Worm (Caenorhabditis elegans) whole organism, L4 larva: Measurements from ENCODE around the gene F40H3.2.

Experiments
- D1046.2 ChIP-seq: fragments of 200-800 bp; sonication (Bioruptor generic); IDR thresholded peaks from 2 replicates; pipeline ENCODE4 v1.3.6; 2022; ENCODE audit warnings: missing genetic modification characterization, missing compliant biosample characterization
- F44E2.7 ChIP-seq: fragments of 200-800 bp; sonication (Bioruptor generic); IDR thresholded peaks from 2 replicates; pipeline ENCODE4 v2.1.2; 2022; ENCODE audit warnings: missing genetic modification characterization, missing compliant biosample characterization
- R02D3.7 ChIP-seq: fragments of 150-350 bp; sonication (generic microtip); optimal IDR thresholded peaks from 3 replicates; lab custom pipeline; 2014; ENCODE audit warnings: missing biosample characterization, missing genetic modification characterization
- Y48G9A.11 ChIP-seq: fragments of 200-800 bp; sonication (Bioruptor generic); IDR thresholded peaks from 2 replicates; pipeline ENCODE4 v1.3.6; 2022; ENCODE audit warnings: missing genetic modification reagents, missing genetic modification characterization, missing compliant biosample characterization
- Y5F2A.4 ChIP-seq: fragments of 200-800 bp; sonication (Bioruptor generic); optimal IDR thresholded peaks from 2 replicates; lab custom pipeline; 2018; ENCODE audit warnings: mild to moderate bottlenecking, missing genetic modification characterization, missing compliant biosample characterization
- Y75B8A.6 ChIP-seq: fragments of 200-800 bp; sonication (Bioruptor generic); IDR thresholded peaks from 2 replicates; pipeline ENCODE4 v1.3.6; 2022; ENCODE audit warnings: missing genetic modification reagents, missing genetic modification characterization, missing compliant biosample characterization
- ZK546.5 ChIP-seq, 2 experiments: sonication (generic microtip); optimal IDR thresholded peaks; 2 replicates each; lab custom pipeline; 2017; ENCODE audit warnings: missing biosample characterization in 2 of 2, missing genetic modification characterization in 2 of 2
- ama-1 ChIP-seq: fragments of 150-350 bp; optimal IDR thresholded peaks from 2 replicates; lab custom pipeline; 2014; ENCODE audit warnings: inconsistent platforms, mixed read lengths
- ceh-62 ChIP-seq: sonication (generic microtip); optimal IDR thresholded peaks from 2 replicates; lab custom pipeline; 2017; ENCODE audit warnings: missing biosample characterization, missing genetic modification characterization
- ceh-82 ChIP-seq: sonication (generic microtip); optimal IDR thresholded peaks from 2 replicates; lab custom pipeline; 2017; ENCODE audit warnings: missing biosample characterization, missing genetic modification characterization
- ctbp-1 ChIP-seq: fragments of 200-800 bp; sonication (Bioruptor generic); IDR thresholded peaks from 2 replicates; pipeline ENCODE4 v1.3.6; 2022; ENCODE audit warnings: missing genetic modification reagents, missing genetic modification characterization, missing compliant biosample characterization
- daf-16 ChIP-seq, 3 experiments: sonication (generic microtip); optimal IDR thresholded peaks; 2 replicates each; lab custom pipeline; 2016 to 2017; ENCODE audit warnings: missing genetic modification characterization in 3 of 3, missing genetic modification reagents in 3 of 3, mild to moderate bottlenecking in 2 of 3, missing compliant biosample characterization in 2 of 3, missing biosample characterization in 1 of 3, moderate library complexity in 1 of 3
- daf-19 ChIP-seq: fragments of 200-800 bp; sonication (Bioruptor generic); conservative IDR thresholded peaks from 2 replicates; pipeline ENCODE4 v1.3.6; 2022; ENCODE audit warnings: missing genetic modification characterization, missing compliant biosample characterization
- dmd-6 ChIP-seq: fragments of 200-800 bp; sonication (Bioruptor generic); IDR thresholded peaks from 2 replicates; pipeline ENCODE4 v1.3.6; 2022; ENCODE audit warnings: missing genetic modification reagents, missing genetic modification characterization, missing compliant biosample characterization
- duxl-1 ChIP-seq: sonication (generic microtip); optimal IDR thresholded peaks from 2 replicates; lab custom pipeline; 2016; ENCODE audit warnings: mild to moderate bottlenecking, missing genetic modification characterization, moderate library complexity, missing compliant biosample characterization; ENCODE audit not compliant: poor library complexity
- dve-1 ChIP-seq: sonication (generic microtip); optimal IDR thresholded peaks from 2 replicates; lab custom pipeline; 2017; ENCODE audit warnings: antibody characterized with exemption, mild to moderate bottlenecking, missing genetic modification characterization, missing compliant biosample characterization; ENCODE audit not compliant: insufficient read depth
- egl-27 ChIP-seq: sonication (generic microtip); optimal IDR thresholded peaks from 3 replicates; lab custom pipeline; 2017; ENCODE audit warnings: missing biosample characterization, missing genetic modification reagents, missing genetic modification characterization
- egl-43 ChIP-seq: fragments of 200-800 bp; sonication (Bioruptor generic); IDR thresholded peaks from 2 replicates; pipeline ENCODE4 v1.3.6; 2022; ENCODE audit warnings: missing genetic modification reagents, missing genetic modification characterization, missing compliant biosample characterization
- hlh-11 ChIP-seq: fragments of 200-800 bp; sonication (Bioruptor generic); optimal IDR thresholded peaks from 2 replicates; lab custom pipeline; 2018; ENCODE audit warnings: mild to moderate bottlenecking, missing genetic modification characterization, missing compliant biosample characterization
- lim-7 ChIP-seq: fragments of 200-800 bp; sonication (Bioruptor generic); IDR thresholded peaks from 2 replicates; pipeline ENCODE4 v1.3.6; 2022; ENCODE audit warnings: missing genetic modification characterization, missing compliant biosample characterization
- lin-13 ChIP-seq: fragments of 150-350 bp; optimal IDR thresholded peaks from 2 replicates; lab custom pipeline; 2014; ENCODE audit warnings: missing biosample characterization, missing genetic modification reagents, missing genetic modification characterization
- lin-38 ChIP-seq: fragments of 200-800 bp; sonication (Bioruptor generic); IDR thresholded peaks from 2 replicates; pipeline ENCODE4 v1.3.6; 2022; ENCODE audit warnings: missing genetic modification reagents, missing genetic modification characterization, missing compliant biosample characterization
- lin-39 ChIP-seq: fragments of 150-350 bp; optimal IDR thresholded peaks from 2 replicates; lab custom pipeline; 2014; ENCODE audit warnings: missing biosample characterization, missing genetic modification reagents, missing genetic modification characterization
- lir-3 ChIP-seq: sonication (generic microtip); optimal IDR thresholded peaks from 2 replicates; lab custom pipeline; 2016; ENCODE audit warnings: mild to moderate bottlenecking, missing genetic modification characterization, missing compliant biosample characterization
- madf-5 ChIP-seq, 2 experiments: fragments of 200-800 bp; sonication (Bioruptor generic); IDR thresholded peaks; 2 replicates each; pipeline ENCODE4 v1.3.6; 2022; ENCODE audit warnings: missing compliant biosample characterization in 2 of 2, missing genetic modification characterization in 2 of 2
- mdl-1 ChIP-seq, 2 experiments: fragments of 150-350 bp in 1 of 2; sonication (generic microtip) in 1 of 2; optimal IDR thresholded peaks; 2 replicates each; lab custom pipeline; 2014 to 2017; ENCODE audit warnings: missing biosample characterization in 2 of 2, missing genetic modification characterization in 2 of 2
- mes-2 ChIP-seq: sonication (generic microtip); optimal IDR thresholded peaks from 2 replicates; lab custom pipeline; 2016; ENCODE audit warnings: missing genotype, mild to moderate bottlenecking, missing genetic modification characterization, missing compliant biosample characterization; ENCODE audit not compliant: poor library complexity, severe bottlenecking
- mxl-3 ChIP-seq: fragments of 200-800 bp; sonication (Bioruptor generic); optimal IDR thresholded peaks from 2 replicates; lab custom pipeline; 2018; ENCODE audit warnings: mild to moderate bottlenecking, missing genetic modification characterization, missing compliant biosample characterization
- nhr-10 ChIP-seq: fragments of 150-350 bp; optimal IDR thresholded peaks from 2 replicates; lab custom pipeline; 2014; ENCODE audit warnings: missing biosample characterization, missing genetic modification characterization
- nhr-102 ChIP-seq: sonication (generic microtip); optimal IDR thresholded peaks from 2 replicates; lab custom pipeline; 2016; ENCODE audit warnings: mild to moderate bottlenecking, missing genetic modification characterization, moderate library complexity, missing compliant biosample characterization
- nhr-111 ChIP-seq: fragments of 200-800 bp; sonication (Bioruptor generic); optimal IDR thresholded peaks from 2 replicates; lab custom pipeline; 2018; ENCODE audit warnings: mild to moderate bottlenecking, missing genetic modification characterization, missing compliant biosample characterization
- nhr-28 ChIP-seq: fragments of 150-350 bp; optimal IDR thresholded peaks from 2 replicates; lab custom pipeline; 2014; ENCODE audit warnings: missing biosample characterization, missing genetic modification characterization
- nhr-41 ChIP-seq: fragments of 200-800 bp; sonication (Bioruptor generic); IDR thresholded peaks from 2 replicates; pipeline ENCODE4 v1.3.6; 2022; ENCODE audit warnings: missing genetic modification reagents, missing genetic modification characterization, missing compliant biosample characterization
- nhr-42 ChIP-seq: fragments of 200-800 bp; sonication (Bioruptor generic); IDR thresholded peaks from 2 replicates; pipeline ENCODE4 v1.3.6; 2022; ENCODE audit warnings: missing genetic modification characterization, missing compliant biosample characterization
- spr-1 ChIP-seq: sonication (generic microtip); optimal IDR thresholded peaks from 2 replicates; lab custom pipeline; 2016; ENCODE audit warnings: mild to moderate bottlenecking, missing genetic modification characterization, missing compliant biosample characterization
- tra-1 ChIP-seq: fragments of 200-800 bp; sonication (Bioruptor generic); IDR thresholded peaks from 2 replicates; pipeline ENCODE4 v1.3.6; 2022; ENCODE audit warnings: missing genetic modification reagents, missing genetic modification characterization, missing compliant biosample characterization
- unc-39 ChIP-seq: sonication (generic microtip); optimal IDR thresholded peaks from 2 replicates; lab custom pipeline; 2017; ENCODE audit warnings: missing biosample characterization, missing genetic modification characterization
- unc-62 ChIP-seq, 3 experiments: fragments of 150-350 bp in 1 of 3; sonication (generic microtip); optimal IDR thresholded peaks in 2 of 3; peaks in 1 of 3; 1 replicate in 1 of 3; 2 replicates in 2 of 3; lab custom pipeline; 2014 to 2017; ENCODE audit warnings: missing biosample characterization in 3 of 3, missing genetic modification characterization in 3 of 3, missing genetic modification reagents in 3 of 3, missing genotype in 1 of 3
- vab-7 ChIP-seq: fragments of 200-800 bp; sonication (Bioruptor generic); IDR thresholded peaks from 2 replicates; pipeline ENCODE4 v1.3.6; 2022; ENCODE audit warnings: missing genetic modification reagents, missing genetic modification characterization, missing compliant biosample characterization
- ztf-11 ChIP-seq: fragments of 150-350 bp; optimal IDR thresholded peaks from 2 replicates; lab custom pipeline; 2014; ENCODE audit warnings: missing biosample characterization, missing genetic modification characterization
- ztf-7 ChIP-seq: fragments of 150-350 bp; optimal IDR thresholded peaks from 2 replicates; lab custom pipeline; 2014; ENCODE audit warnings: missing biosample characterization, missing genetic modification characterization

The F40H3.2 gene

DNA sequence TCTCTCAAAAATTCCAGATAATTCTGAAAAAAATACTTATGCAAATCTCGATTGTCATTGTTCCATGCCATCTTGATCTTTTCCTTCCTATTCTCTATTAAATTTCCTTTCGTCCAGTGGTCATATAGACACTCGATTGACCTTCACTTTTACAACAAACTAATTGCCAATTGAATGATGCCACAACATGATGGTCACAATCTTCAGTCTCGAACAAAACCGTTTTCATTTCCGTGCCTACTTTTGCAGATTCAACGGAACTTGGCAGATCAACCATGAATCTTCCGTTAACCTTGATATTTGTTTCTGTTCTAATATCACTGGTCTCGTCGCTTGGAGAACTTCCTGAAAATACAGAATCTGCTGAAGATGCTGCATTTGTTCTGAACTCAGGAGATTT is at the start of gene F40H3.2:
Gene F40H3.2 (plus strand): TSS at position 250 of the 400 bp plus-strand sequence.
- TF ChIP-seq egl-43 (GFP tag; lab: Robert Waterston, UW): no peak
- no peak for TF ChIP-seq F44E2.7 (GFP tag; lab: Robert Waterston, UW)
- TF ChIP-seq dve-1 (tag; lab: Kevin White, UChicago): no peak
- no peak for TF ChIP-seq ctbp-1 (GFP tag; lab: Robert Waterston, UW)
- TF ChIP-seq nhr-28: no peak
- no peak for TF ChIP-seq spr-1 (tag; lab: Kevin White, UChicago)
- no peak for TF ChIP-seq mdl-1 (tag; optimal IDR thresholded peaks at IDR 0.05; lab: Kevin White, UChicago)
- no peak for TF ChIP-seq Y5F2A.4 (GFP tag; lab: Kevin White, UChicago)
- no peak for TF ChIP-seq lim-7 (GFP tag; lab: Robert Waterston, UW)
- TF ChIP-seq R02D3.7: no peak
- TF ChIP-seq vab-7: no peak
- TF ChIP-seq Y48G9A.11 (GFP tag; lab: Robert Waterston, UW): no peak
- no peak for TF ChIP-seq nhr-42 (GFP tag; lab: Robert Waterston, UW)
- no peak for TF ChIP-seq D1046.2
- TF ChIP-seq lin-39: no peak
- TF ChIP-seq mes-2 (tag; lab: Kevin White, UChicago): no peak
- TF ChIP-seq madf-5 (GFP tag; IDR thresholded peaks at IDR 0.05; lab: Robert Waterston, UW): no peak

DNA sequence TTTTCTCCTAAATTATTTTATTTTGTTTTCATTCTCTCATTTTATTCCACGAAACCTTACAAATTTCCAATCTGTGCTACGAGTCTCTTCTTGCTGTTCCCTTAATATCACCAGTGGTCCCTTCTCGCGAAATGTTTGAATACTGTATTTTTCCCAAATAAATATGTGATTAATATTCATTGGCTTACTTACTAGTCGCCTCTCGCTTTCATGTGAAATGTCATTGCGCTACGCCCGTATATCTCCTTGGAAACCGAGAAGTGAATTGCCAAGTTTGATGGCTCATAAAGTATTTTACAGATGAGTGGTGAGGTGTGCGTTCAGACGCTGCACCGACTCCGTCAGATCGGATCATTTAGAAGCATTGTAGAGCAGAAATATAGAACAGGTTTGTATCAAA is 48.2 kb upstream of the F40H3.2 start, which contains the start of gene rars-2:
Gene rars-2 (plus strand): TSS at position 301 of the 400 bp plus-strand sequence.
- TF ChIP-seq lin-38 (peak; percentile 34; the same call in 1 of the 2 replicates), egl-43 (GFP tag; lab: Robert Waterston, UW) (no peak)

DNA sequence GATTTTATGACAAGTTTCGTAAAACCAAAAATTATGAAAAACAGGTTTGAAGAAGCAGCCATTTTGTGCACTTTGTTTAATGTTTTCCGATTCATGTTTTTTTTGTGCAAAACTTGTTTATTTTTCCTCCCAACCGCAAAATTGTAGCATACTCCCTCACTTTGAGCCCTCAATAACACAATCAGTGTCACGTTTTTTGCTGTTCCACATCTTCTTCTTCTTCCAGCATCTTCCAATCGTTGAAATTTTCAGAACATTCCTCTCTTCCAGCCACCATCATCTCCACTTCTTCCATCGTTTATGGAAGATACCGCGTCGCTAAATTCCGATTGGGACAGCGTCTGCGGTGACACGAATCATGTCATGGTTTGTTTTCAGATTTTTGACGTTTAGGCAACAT is 40.9 kb upstream of the F40H3.2 start, which contains the start of gene abts-3:
Gene abts-3 (plus strand): TSS at position 301 of the 400 bp plus-strand sequence.
- no peak for TF ChIP-seq tra-1 (GFP tag; lab: Robert Waterston, UW)
- no peak for TF ChIP-seq egl-27 (tag; lab: Kevin White, UChicago)
- no peak for TF ChIP-seq dmd-6 (GFP tag; lab: Robert Waterston, UW)
- no peak for TF ChIP-seq madf-5 (GFP tag; IDR thresholded peaks at IDR 0.05; lab: Robert Waterston, UW)
- no peak for TF ChIP-seq ztf-7 (tag; lab: Kevin White, UChicago)
- no peak for TF ChIP-seq ZK546.5 (tag; optimal IDR thresholded peaks at IDR 0.05; lab: Kevin White, UChicago)
- no peak for TF ChIP-seq nhr-10 (tag; lab: Kevin White, UChicago)

DNA sequence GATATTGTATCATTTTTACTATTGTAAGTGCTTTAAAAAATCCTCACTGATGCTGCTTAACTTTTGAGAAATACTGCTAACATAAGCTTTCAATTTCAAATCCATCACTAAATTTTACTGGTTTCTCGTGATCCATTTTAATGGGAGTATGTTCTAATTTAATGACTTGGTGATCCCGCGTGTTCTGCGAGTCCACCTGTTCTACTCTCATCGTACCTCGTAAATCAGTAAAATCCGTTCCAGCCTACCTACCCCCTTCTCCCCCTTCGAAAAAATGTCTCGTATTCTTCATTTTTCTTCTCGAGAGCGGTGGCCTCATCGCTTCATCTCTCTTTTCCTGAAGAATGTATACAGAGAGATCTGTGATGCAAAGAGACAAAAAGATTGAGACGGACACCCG is 37.9 kb upstream of the F40H3.2 start:
- TF ChIP-seq unc-62 (GFP tag; optimal IDR thresholded peaks at IDR 0.05 in 1 of 2; lab: Kevin White, UChicago) (peak in 1 of 2 experiments; percentile 90), unc-62 (tag; optimal IDR thresholded peaks at IDR 0.05; lab: Kevin White, UChicago) (no peak), egl-43 (GFP tag; lab: Robert Waterston, UW) (no peak)

DNA sequence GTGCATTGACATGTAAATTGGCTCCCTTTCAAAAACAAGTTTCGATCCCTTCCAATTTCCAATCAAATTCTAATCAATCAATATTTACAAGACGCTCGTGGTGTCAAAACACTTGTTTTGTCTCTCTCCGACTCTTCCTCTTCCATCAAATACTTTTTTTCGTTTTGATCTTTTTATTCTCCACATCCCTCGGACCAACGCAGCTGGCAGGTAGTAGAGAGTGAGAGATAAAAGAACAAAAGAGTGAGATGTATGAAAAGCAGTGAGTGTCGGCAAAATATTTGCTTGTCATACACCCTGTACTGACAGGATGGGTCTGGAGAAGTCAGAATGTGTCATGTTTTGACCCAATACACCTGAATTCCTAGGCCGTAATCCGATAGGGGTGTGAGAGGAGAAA is 36.7 kb upstream of the F40H3.2 start:
- no peak for TF ChIP-seq vab-7
- TF ChIP-seq daf-16 (GFP tag; optimal IDR thresholded peaks at IDR 0.05; lab: Kevin White, UChicago): peak in 1 of 2 experiments; percentile 63
- no peak for TF ChIP-seq daf-16 (tag; optimal IDR thresholded peaks at IDR 0.05; lab: Kevin White, UChicago)
- TF ChIP-seq unc-39 (tag; lab: Kevin White, UChicago): no peak
- TF ChIP-seq ztf-11 (tag; lab: Kevin White, UChicago): no peak
- peak; percentile 17 for TF ChIP-seq hlh-11 (tag; lab: Kevin White, UChicago)

DNA sequence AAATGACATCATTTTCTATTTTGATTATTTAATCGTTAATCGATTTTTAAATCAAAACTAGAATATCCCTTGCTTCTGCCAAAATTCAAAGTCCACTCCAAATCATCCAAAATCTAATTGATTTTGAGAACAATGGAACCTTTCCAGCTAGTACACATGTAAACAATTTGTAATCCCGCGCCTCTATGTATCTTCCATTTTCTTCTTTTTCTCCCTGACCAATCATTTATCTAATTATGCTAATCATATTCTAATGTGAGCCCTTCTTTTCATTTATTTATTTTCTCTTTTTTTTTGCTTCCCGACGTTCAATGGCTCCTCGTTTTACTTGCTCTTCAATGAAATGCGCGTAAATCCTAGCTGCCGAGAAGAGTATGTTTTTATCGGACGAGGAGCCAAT is 35.3 kb upstream of the F40H3.2 start:
- no peak for TF ChIP-seq lin-13 (GFP tag; lab: Kevin White, UChicago)
- no peak for TF ChIP-seq duxl-1 (tag; lab: Kevin White, UChicago)
- TF ChIP-seq dve-1 (tag; lab: Kevin White, UChicago): no peak
- TF ChIP-seq Y75B8A.6: no peak
- no peak for TF ChIP-seq mxl-3 (GFP tag; lab: Kevin White, UChicago)
- no peak for TF ChIP-seq ceh-82 (tag; lab: Kevin White, UChicago)
- TF ChIP-seq lir-3: no peak
- no peak for TF ChIP-seq daf-19 (GFP tag; lab: Robert Waterston, UW)
- no peak for TF ChIP-seq egl-43 (GFP tag; lab: Robert Waterston, UW)
- no peak for TF ChIP-seq ama-1 (lab: Kevin White, UChicago)
- no peak for TF ChIP-seq lim-7 (GFP tag; lab: Robert Waterston, UW)
- TF ChIP-seq nhr-111: no peak
- TF ChIP-seq nhr-102 (tag; lab: Kevin White, UChicago): no peak
- no peak for TF ChIP-seq ztf-11 (tag; lab: Kevin White, UChicago)
- no peak for TF ChIP-seq ceh-62 (tag; lab: Kevin White, UChicago)
- TF ChIP-seq nhr-41 (GFP tag; lab: Robert Waterston, UW): no peak
- TF ChIP-seq unc-62 (GFP tag; optimal IDR thresholded peaks at IDR 0.05 in 1 of 2; lab: Kevin White, UChicago): no peak
- no peak for TF ChIP-seq unc-62 (tag; optimal IDR thresholded peaks at IDR 0.05; lab: Kevin White, UChicago)
